Worm (Caenorhabditis elegans): Measurements from ENCODE around the gene aass-1.

- TF ChIP-seq elt-1 (tag; optimal IDR thresholded peaks at IDR 0.05; ENCODE audit: borderline replicate concordance, insufficient read depth) = no peak
- TF ChIP-seq mep-1 (tag; optimal IDR thresholded peaks at IDR 0.05) = no peak
- TF ChIP-seq nhr-12 (tag; optimal IDR thresholded peaks at IDR 0.05) = no peak
- TF ChIP-seq ceh-83 (GFP tag; optimal IDR thresholded peaks at IDR 0.05) = no peak
- TF ChIP-seq ces-1 (GFP tag; optimal IDR thresholded peaks at IDR 0.05) = no peak
- TF ChIP-seq lsy-2 (tag; optimal IDR thresholded peaks at IDR 0.05) = no peak
- no peak for TF ChIP-seq unc-62 (GFP tag; optimal IDR thresholded peaks at IDR 0.05)
- TF ChIP-seq pha-4 (tag; optimal IDR thresholded peaks at IDR 0.05) = no peak
These were observed 51.9 kb downstream of the aass-1 start for ce11 chrIV:296849-297248.
